Worm (Caenorhabditis elegans) whole organism, L1 larva: ENCODE results near the gene R06F6.8.

Source experiments
- dpl-1 ChIP-seq, 3 experiments: fragments of 150-350 bp in 2 of 3; sonication (generic microtip) in 1 of 3; optimal IDR thresholded peaks; 2 replicates each; lab custom pipeline; 2014 to 2017; ENCODE audit warnings: missing biosample characterization in 3 of 3, missing genetic modification characterization in 3 of 3, missing genetic modification reagents in 3 of 3
- elt-2 ChIP-seq: sonication (generic microtip); optimal IDR thresholded peaks from 2 replicates; lab custom pipeline; 2016; ENCODE audit warnings: missing genetic modification characterization, mild to moderate bottlenecking, inconsistent platforms, missing compliant biosample characterization, missing genetic modification reagents
- nhr-47 ChIP-seq: sonication (generic microtip); optimal IDR thresholded peaks from 2 replicates; lab custom pipeline; 2016; ENCODE audit warnings: mild to moderate bottlenecking, missing genetic modification characterization, moderate library complexity, missing compliant biosample characterization
- nhr-77 ChIP-seq: fragments of 150-350 bp; optimal IDR thresholded peaks from 2 replicates; lab custom pipeline; 2014; ENCODE audit warnings: missing biosample characterization, missing genetic modification characterization
- pqm-1 ChIP-seq: sonication (generic microtip); optimal IDR thresholded peaks from 3 replicates; lab custom pipeline; 2017; ENCODE audit warnings: missing biosample characterization, missing genetic modification characterization
- sox-4 ChIP-seq: sonication (generic microtip); optimal IDR thresholded peaks from 2 replicates; lab custom pipeline; 2016; ENCODE audit warnings: missing genetic modification characterization, missing compliant biosample characterization
- sptf-1 ChIP-seq: fragments of 150-350 bp; optimal IDR thresholded peaks from 2 replicates; lab custom pipeline; 2014; ENCODE audit warnings: missing biosample characterization, missing genetic modification characterization

ce11 chrII:10787240-10787639 is 32.5 kb downstream of the R06F6.8 start, which contains the start of gene tag-209:
- TF ChIP-seq sptf-1 (tag; lab: Kevin White, UChicago) = no peak
- TF ChIP-seq nhr-47 (tag; lab: Kevin White, UChicago) = no peak
- no peak for TF ChIP-seq nhr-77
- no peak for TF ChIP-seq dpl-1 (GFP tag; optimal IDR thresholded peaks at IDR 0.05; lab: Kevin White, UChicago)
- no peak for TF ChIP-seq elt-2 (tag; lab: Kevin White, UChicago)
- no peak for TF ChIP-seq sox-4 (tag; lab: Kevin White, UChicago)
- TF ChIP-seq pqm-1 (tag; lab: Kevin White, UChicago) = no peak
